Worm (Caenorhabditis elegans): Measurements from ENCODE around the gene D2023.1.

DNA sequence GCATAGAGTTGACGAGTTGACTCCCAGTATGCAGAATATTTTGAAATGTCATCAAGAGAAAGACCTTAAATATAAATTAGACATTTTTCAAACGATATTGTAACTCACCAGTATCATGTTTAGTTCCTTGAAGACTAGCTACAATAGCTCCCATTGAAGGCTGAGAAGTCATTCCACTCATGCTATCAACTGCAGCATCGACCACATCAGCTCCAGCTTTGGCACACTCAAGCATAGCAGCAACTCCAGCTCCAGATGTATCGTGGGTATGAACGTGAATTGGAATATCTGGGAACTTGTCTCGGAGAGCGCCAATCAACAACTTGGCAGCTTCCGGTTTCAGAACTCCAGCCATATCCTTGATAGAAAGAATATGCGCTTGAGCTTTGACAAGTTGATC is 30.1 kb downstream of the D2023.1 start:
- TF ChIP-seq F16B12.6 (tag; optimal IDR thresholded peaks at IDR 0.05) (no peak), fos-1 (tag; optimal IDR thresholded peaks at IDR 0.05) (no peak), swsn-7 (tag; optimal IDR thresholded peaks at IDR 0.05) (no peak), sox-4 (tag; optimal IDR thresholded peaks at IDR 0.05) (no peak), C34B4.2 (tag; optimal IDR thresholded peaks at IDR 0.05) (no peak), snpc-4 (tag; optimal IDR thresholded peaks at IDR 0.05) (no peak)

Data from whole organism, L1 larva.